Worm (Caenorhabditis elegans): ENCODE results near the gene F01F1.2.

The F01F1.2 gene

ce11 chrIII:5914717-5915116 is 36.4 kb downstream of the F01F1.2 start:
- TF ChIP-seq snu-23 (GFP tag; optimal IDR thresholded peaks at IDR 0.05) (no peak), tlp-1 (tag; optimal IDR thresholded peaks at IDR 0.05) (no peak), elt-2 (tag; optimal IDR thresholded peaks at IDR 0.05) (peak; percentile 14), pqm-1 (tag; optimal IDR thresholded peaks at IDR 0.05) (no peak), efl-1 (optimal IDR thresholded peaks at IDR 0.05) (no peak), efl-1 (GFP tag; optimal IDR thresholded peaks at IDR 0.05 in 1 of 2) (no peak)

- TF ChIP-seq rnt-1 (tag; optimal IDR thresholded peaks at IDR 0.05) (no peak), nhr-28 (tag; optimal IDR thresholded peaks at IDR 0.05) (no peak), pqm-1 (tag; optimal IDR thresholded peaks at IDR 0.05) (no peak), jun-1 (tag; optimal IDR thresholded peaks at IDR 0.05) (no peak), isw-1 (GFP tag; IDR thresholded peaks at IDR 0.05) (no peak), efl-1 (optimal IDR thresholded peaks at IDR 0.05) (no peak), efl-1 (GFP tag; optimal IDR thresholded peaks at IDR 0.05 in 1 of 2) (peak in 1 of 2 experiments; percentile 55), lin-14 (GFP tag; optimal IDR thresholded peaks at IDR 0.05) (no peak), elt-2 (tag; optimal IDR thresholded peaks at IDR 0.05) (peak; percentile 34), nhr-12 (tag; optimal IDR thresholded peaks at IDR 0.05) (no peak), sup-37 (GFP tag; optimal IDR thresholded peaks at IDR 0.05) (no peak), tlp-1 (tag; optimal IDR thresholded peaks at IDR 0.05) (no peak), lin-35 (GFP tag; optimal IDR thresholded peaks at IDR 0.05) (peak in 1 of 2 experiments; percentile 31), elt-3 (tag; optimal IDR thresholded peaks at IDR 0.05) (no peak), dsc-1 (tag; optimal IDR thresholded peaks at IDR 0.05) (no peak), grh-1 (GFP tag; IDR thresholded peaks at IDR 0.05) (no peak), unc-130 (tag; optimal IDR thresholded peaks at IDR 0.05) (no peak), lir-3 (tag; optimal IDR thresholded peaks at IDR 0.05; ENCODE audit: poor library complexity) (no peak), pag-3 (tag; optimal IDR thresholded peaks at IDR 0.05; ENCODE audit: borderline replicate concordance, insufficient read depth) (no peak), ceh-90 (tag; optimal IDR thresholded peaks at IDR 0.05) (no peak), ces-1 (GFP tag; optimal IDR thresholded peaks at IDR 0.05) (no peak)
Measured at ce11 chrIII:5915926-5916325, 37.6 kb downstream of the F01F1.2 start.

ce11 chrIII:5917365-5917958 is 39.1 kb downstream of the F01F1.2 start:
- TF ChIP-seq snpc-4 (tag; optimal IDR thresholded peaks at IDR 0.05) (no peak), snu-23 (GFP tag; optimal IDR thresholded peaks at IDR 0.05) (peak; percentile 21), unc-30 (tag; optimal IDR thresholded peaks at IDR 0.05) (no peak), lsy-2 (tag; optimal IDR thresholded peaks at IDR 0.05) (peak in 1 of 2 experiments; percentile 34), efl-1 (optimal IDR thresholded peaks at IDR 0.05) (peak in 1 of 2 experiments; percentile 21), efl-1 (GFP tag; optimal IDR thresholded peaks at IDR 0.05 in 1 of 2) (peak in 1 of 2 experiments; percentile 70), nhr-84 (tag; optimal IDR thresholded peaks at IDR 0.05) (no peak), elt-2 (tag; optimal IDR thresholded peaks at IDR 0.05) (peak; percentile 67), lin-14 (GFP tag; optimal IDR thresholded peaks at IDR 0.05) (peak; percentile 16), pax-3 (tag; optimal IDR thresholded peaks at IDR 0.05) (peak; percentile 9), isw-1 (GFP tag; IDR thresholded peaks at IDR 0.05) (no peak), sptf-1 (tag; optimal IDR thresholded peaks at IDR 0.05) (no peak), fkh-10 (GFP tag; optimal IDR thresholded peaks at IDR 0.05) (no peak), nhr-19 (GFP tag; conservative IDR thresholded peaks at IDR 0.05) (no peak), dsc-1 (tag; optimal IDR thresholded peaks at IDR 0.05) (no peak), pqm-1 (tag; optimal IDR thresholded peaks at IDR 0.05) (peak; percentile 34), ceh-88 (GFP tag; IDR thresholded peaks at IDR 0.05) (no peak), mef-2 (tag; optimal IDR thresholded peaks at IDR 0.05) (no peak), nhr-47 (tag; optimal IDR thresholded peaks at IDR 0.05) (peak; percentile 12), ceh-8 (GFP tag; optimal IDR thresholded peaks at IDR 0.05) (no peak), sup-37 (GFP tag; optimal IDR thresholded peaks at IDR 0.05) (no peak), zip-4 (GFP tag; optimal IDR thresholded peaks at IDR 0.05) (no peak), ceh-90 (tag; optimal IDR thresholded peaks at IDR 0.05) (no peak), grh-1 (GFP tag; IDR thresholded peaks at IDR 0.05) (no peak), tlp-1 (tag; optimal IDR thresholded peaks at IDR 0.05) (no peak), C16A3.4 (tag; optimal IDR thresholded peaks at IDR 0.05) (peak; percentile 22), nhr-90 (tag; optimal IDR thresholded peaks at IDR 0.05; ENCODE audit: poor library complexity) (peak; percentile 75), lin-15B (tag; optimal IDR thresholded peaks at IDR 0.05) (no peak), lin-35 (GFP tag; optimal IDR thresholded peaks at IDR 0.05) (peak in 1 of 2 experiments; percentile 57), pag-3 (tag; optimal IDR thresholded peaks at IDR 0.05; ENCODE audit: borderline replicate concordance, insufficient read depth) (no peak), nhr-71 (tag; optimal IDR thresholded peaks at IDR 0.05) (peak; percentile 59), nhr-85 (tag) (peak; percentile 40), lin-13 (GFP tag; optimal IDR thresholded peaks at IDR 0.05) (no peak), ama-1 (optimal IDR thresholded peaks at IDR 0.05) (peak; percentile 43), nhr-20 (tag; optimal IDR thresholded peaks at IDR 0.05) (peak; percentile 27), skn-1 (tag; optimal IDR thresholded peaks at IDR 0.05) (no peak), nhr-28 (tag; optimal IDR thresholded peaks at IDR 0.05) (no peak), ztf-4 (tag; optimal IDR thresholded peaks at IDR 0.05) (peak; percentile 11)
